Fruit fly (Drosophila melanogaster) Kc167 (cell line): Measurements from ENCODE around the gene Chc.

Source experiments
- Myc ChIP-seq: fragments of >200 bp; optimal IDR thresholded peaks from 2 replicates; lab custom pipeline; 2017; ENCODE audit warnings: missing external identifiers
- Sin3A ChIP-seq: fragments of >200 bp; optimal IDR thresholded peaks from 2 replicates; lab custom pipeline; 2018; ENCODE audit warnings: missing external identifiers
- h ChIP-seq: fragments of >200 bp; optimal IDR thresholded peaks from 3 replicates; lab custom pipeline; 2018; ENCODE audit warnings: missing external identifiers
- insv ChIP-seq: fragments of >200 bp; optimal IDR thresholded peaks from 3 replicates; lab custom pipeline; 2018; ENCODE audit warnings: missing external identifiers
- psq ChIP-seq: fragments of >200 bp; optimal IDR thresholded peaks from 2 replicates; lab custom pipeline; 2017; ENCODE audit warnings: missing external identifiers
- ttk ChIP-seq: sonication (Bioruptor generic); optimal IDR thresholded peaks from 2 replicates; lab custom pipeline; 2017; ENCODE audit warnings: missing external identifiers

Gene Chc

DNA sequence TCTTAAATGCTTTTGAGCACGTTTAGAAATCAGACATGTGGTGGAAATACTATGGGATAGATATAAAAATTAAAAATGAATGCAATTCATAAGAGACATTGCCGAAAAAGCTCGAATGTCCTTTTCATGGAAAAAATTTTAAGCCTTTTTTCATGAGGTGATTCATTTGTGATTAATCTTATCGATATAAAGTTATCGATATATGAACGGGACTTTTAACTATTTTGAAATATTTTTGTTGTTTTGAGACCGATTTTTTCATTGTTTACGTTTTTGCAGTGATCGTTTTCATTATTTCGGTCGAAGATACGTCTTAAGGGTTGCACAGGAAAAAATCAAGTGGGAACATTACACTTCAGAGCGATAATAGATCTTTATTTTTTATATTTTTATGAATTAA lies 24.1 kb upstream of the Chc start, which contains the start of gene AlkB:
AlkB (minus strand) TSS at position 101 of the 400 bp plus-strand sequence.
- TF ChIP-seq Myc (lab: Kevin White, UChicago): no peak
- no peak for TF ChIP-seq insv (lab: Kevin White, UChicago)
- TF ChIP-seq psq: no peak
- TF ChIP-seq Sin3A: no peak
- TF ChIP-seq h: no peak
- TF ChIP-seq ttk: no peak

- TF ChIP-seq psq: no peak
- no peak for TF ChIP-seq insv (lab: Kevin White, UChicago)
These were observed 22.5 kb upstream of the Chc start, which contains the start of the genes CG46440 and Myb for dm6 chrX:15857601-15858284. TSS of gene CG46440 (minus strand) at chrX:15857823. TSS of gene Myb (minus strand) at chrX:15857823.

dm6 chrX:15852815-15853542 lies 17.7 kb upstream of the Chc start, which contains the start of the genes UBL3 and CG15914:
TSS of gene UBL3 (minus strand) at chrX:15853175.
TSS of gene CG15914 (plus strand) at chrX:15853421.
- TF ChIP-seq ttk (no peak), psq (no peak), h (no peak), Myc (lab: Kevin White, UChicago) (no peak), Sin3A (no peak), insv (lab: Kevin White, UChicago) (no peak)

DNA sequence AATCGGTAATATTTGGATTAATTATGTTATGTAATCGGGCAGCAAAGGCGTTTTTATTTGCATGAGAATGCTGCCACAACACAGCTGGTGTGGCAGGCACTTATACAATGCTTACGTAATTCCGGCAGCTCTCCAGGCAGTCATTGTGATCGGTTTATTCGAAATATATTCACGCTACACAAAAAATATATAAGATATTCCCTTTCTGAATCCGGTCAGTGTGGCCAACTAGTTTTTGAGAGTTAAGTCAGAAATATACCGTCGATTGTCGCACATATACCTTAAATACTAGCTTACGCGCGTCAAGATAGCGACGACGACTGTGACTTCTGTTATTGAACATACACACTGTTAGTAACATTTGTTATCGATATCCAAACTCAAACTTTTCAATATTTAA lies 13.7 kb upstream of the Chc start, which contains the start of gene sun:
sun (minus strand) TSS at position 238 of the 400 bp plus-strand sequence.
- TF ChIP-seq Myc (lab: Kevin White, UChicago): no peak
- no peak for TF ChIP-seq h
- TF ChIP-seq insv (lab: Kevin White, UChicago): no peak
- TF ChIP-seq ttk: no peak
- no peak for TF ChIP-seq Sin3A
- TF ChIP-seq psq: no peak

DNA sequence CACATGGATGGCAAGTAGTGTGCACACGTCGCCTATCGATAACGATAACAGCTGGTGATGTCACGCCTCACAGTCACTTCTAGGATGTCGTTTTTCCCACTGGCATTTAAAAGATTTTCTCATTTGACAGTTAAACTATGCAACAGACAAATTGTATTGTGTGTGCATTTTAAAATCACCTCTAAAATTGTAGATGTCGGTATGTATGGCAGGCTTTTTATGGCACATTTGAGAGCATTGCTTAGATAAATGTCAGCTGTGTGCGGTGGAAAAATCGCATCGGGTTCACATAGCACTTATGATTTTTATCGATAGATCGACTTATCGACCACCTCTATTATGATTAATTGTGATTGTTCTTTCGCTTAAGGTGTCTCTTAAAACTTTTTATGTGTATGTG lies 8.8 kb upstream of the Chc start, which contains the start of the genes ArgRS and CG8578:
ArgRS (minus strand) TSS at position 7 of the 400 bp plus-strand sequence.
CG8578 (plus strand) TSS at position 338 of the 400 bp plus-strand sequence.
- TF ChIP-seq psq (no peak), Myc (lab: Kevin White, UChicago) (no peak), insv (lab: Kevin White, UChicago) (no peak), ttk (no peak), h (no peak), Sin3A (no peak)

dm6 chrX:15841346-15841745 lies 6.1 kb upstream of the Chc start:
- no peak for TF ChIP-seq insv (lab: Kevin White, UChicago)
- TF ChIP-seq h: no peak

DNA sequence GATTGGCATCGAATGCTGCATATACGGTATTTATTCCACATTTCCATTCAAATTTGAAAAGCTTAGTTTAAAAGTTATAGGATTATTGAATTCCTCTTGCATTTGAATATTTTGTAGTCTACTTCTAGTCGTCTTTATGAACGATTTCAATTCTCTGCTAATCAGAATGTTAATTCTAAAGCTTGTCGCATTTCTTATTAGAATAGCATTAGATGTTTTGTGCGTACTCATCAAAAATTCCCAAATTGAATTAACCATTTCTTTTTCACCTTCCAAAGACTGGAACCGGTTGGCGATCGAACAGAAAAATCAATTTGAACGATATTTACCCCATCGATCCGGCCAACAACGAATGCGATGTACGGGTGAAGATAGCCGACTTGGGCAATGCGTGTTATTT lies 4.7 kb upstream of the Chc start:
- TF ChIP-seq Sin3A: no peak
- no peak for TF ChIP-seq Myc (lab: Kevin White, UChicago)
- TF ChIP-seq h: no peak
- no peak for TF ChIP-seq insv (lab: Kevin White, UChicago)
- no peak for TF ChIP-seq psq
- no peak for TF ChIP-seq ttk

dm6 chrX:15837530-15837929 lies 2.2 kb upstream of the Chc start, which contains the start of gene CG8565:
TSS of gene CG8565 (plus strand) at chrX:15837830.
- TF ChIP-seq ttk (no peak), insv (lab: Kevin White, UChicago) (no peak), h (no peak), Sin3A (no peak), psq (no peak), Myc (lab: Kevin White, UChicago) (no peak)

dm6 chrX:15834594-15835236 lies 575 bp downstream of the Chc start:
- no peak for TF ChIP-seq h
- TF ChIP-seq psq: no peak
- TF ChIP-seq insv (lab: Kevin White, UChicago): no peak
- TF ChIP-seq ttk: no peak
- no peak for TF ChIP-seq Myc (lab: Kevin White, UChicago)

DNA sequence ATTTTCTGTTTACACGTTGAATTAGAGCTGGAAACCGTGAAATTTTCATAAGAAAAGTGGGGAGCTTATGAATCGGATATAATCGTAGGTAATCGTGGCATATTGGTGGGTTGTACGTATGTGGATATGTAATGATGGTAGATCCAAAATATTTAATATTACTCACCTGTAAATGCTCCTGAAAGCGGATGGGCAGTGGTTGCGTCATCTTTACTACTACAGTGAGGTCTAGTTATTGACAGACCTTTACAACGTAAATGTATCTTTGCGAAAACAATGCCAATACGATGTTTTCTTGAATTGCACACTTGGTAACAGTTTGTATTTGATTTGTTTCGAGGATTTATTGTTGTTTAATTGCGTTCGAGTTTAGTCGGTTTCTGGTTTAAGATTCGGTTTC lies 1.3 kb downstream of the Chc start:
- TF ChIP-seq Sin3A (no peak), psq (no peak), insv (lab: Kevin White, UChicago) (no peak), Myc (lab: Kevin White, UChicago) (no peak), h (no peak), ttk (no peak)

DNA sequence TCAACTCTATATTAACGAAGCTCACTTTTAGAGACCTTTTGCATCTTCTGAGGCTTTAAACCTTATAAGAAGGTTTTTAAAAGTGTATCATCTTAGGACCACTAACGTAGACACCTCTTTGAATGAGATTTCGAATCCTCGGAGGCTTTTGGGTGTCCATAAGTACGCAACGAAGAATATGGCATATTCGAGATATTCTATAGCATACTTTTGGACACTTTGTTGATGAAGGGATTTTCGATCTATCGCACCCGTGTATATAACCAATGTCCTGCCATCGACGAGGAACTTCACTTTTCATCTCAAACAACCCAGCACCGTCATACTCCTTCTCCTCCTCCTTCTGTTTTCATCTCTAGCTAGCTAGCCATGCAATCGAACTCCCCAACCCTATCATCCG lies 12.9 kb downstream of the Chc start:
- TF ChIP-seq h (no peak), insv (lab: Kevin White, UChicago) (no peak), Myc (lab: Kevin White, UChicago) (no peak), psq (no peak)

DNA sequence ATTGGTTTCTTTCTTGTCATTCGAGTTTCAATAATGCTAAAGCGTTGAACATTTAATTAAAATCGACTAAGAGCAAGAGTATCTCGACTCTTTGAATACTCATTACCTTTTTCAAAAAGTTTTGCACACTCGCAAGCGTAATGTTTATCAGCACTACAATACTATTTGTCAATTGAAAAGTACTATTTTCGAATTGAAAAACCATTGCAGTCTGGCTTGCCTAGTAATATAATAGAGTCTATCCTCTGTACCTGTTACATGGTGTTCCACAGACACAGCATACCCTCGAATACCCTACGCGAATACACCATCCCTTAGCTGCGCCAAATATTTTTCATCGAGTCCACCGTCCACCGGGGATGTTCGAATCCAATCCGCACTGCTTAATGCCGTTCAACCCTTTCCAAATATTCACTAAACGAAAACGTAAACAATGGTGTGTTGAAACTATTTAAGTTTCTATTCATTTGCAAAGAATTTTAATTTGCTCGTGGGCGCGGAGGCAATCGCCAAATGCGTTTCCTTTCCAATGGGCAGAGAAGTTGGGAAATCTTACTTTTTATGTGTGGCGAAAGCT lies 16.6 kb downstream of the Chc start:
- TF ChIP-seq Sin3A (no peak), Myc (lab: Kevin White, UChicago) (no peak), insv (lab: Kevin White, UChicago) (no peak), psq (no peak), h (no peak), ttk (no peak)

- TF ChIP-seq h: no peak
- no peak for TF ChIP-seq insv (lab: Kevin White, UChicago)
- no peak for TF ChIP-seq ttk
- no peak for TF ChIP-seq psq
- TF ChIP-seq Sin3A: no peak
- no peak for TF ChIP-seq Myc (lab: Kevin White, UChicago)
These were observed 17.5 kb downstream of the Chc start for dm6 chrX:15817823-15818222.
